Fruit fly (Drosophila melanogaster) whole organism, embryonic: ENCODE data around the gene Orc2.

ENCODE experiments used
- amos ChIP-seq: fragments of 200-800 bp; sonication (Bioruptor generic); IDR thresholded peaks from 2 replicates; pipeline ENCODE4 v1.3.6; 2022; ENCODE audit warnings: missing biosample characterization, missing genetic modification characterization; ENCODE audit not compliant: partially characterized antibody
- otp ChIP-seq: fragments of 200-800 bp; sonication (Bioruptor generic); IDR thresholded peaks from 3 replicates; pipeline ENCODE4, ENCODE4 v1.3.6; 2022; ENCODE audit warnings: missing biosample characterization, missing genetic modification characterization

DNA sequence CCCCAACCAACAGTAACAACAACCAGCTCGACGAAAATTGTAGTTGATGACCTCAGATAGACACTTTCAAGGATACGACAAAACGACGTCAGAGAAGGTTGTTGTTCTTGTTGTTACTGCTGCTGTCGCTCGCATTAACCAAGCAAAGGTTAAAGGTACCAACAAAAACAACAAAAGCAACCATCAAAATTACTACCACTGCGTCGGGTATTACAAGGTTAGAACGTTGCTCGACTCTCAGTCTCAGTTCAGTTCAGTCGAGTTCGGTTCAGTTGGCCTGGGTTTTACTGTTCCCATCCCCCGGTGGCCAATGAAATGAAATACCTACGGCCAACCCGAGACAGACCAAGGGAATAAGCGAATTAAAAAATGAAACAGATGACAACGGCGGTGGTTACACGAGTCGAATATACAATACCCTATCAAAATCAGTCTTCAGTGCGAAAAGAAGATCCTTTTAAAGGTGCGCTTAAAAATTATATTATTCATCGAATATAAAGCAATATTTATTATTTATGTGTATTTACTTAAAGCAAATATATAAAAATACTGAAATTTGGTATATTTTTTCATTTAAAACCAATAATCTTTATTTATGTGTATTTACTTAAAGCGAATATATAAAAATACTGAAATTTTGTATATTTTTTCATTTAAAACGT, 49.3 kb downstream of the Orc2 start:
- TF ChIP-seq amos (no peak), otp (GFP tag; lab: Robert Waterston, UW) (no peak)
